Worm (Caenorhabditis elegans) whole organism, late embryonic: Measurements from ENCODE around the gene dpy-13.

ENCODE experiments used
- C08G9.2 ChIP-seq: sonication (generic microtip); optimal IDR thresholded peaks from 2 replicates; lab custom pipeline; 2016; ENCODE audit warnings: mild to moderate bottlenecking, missing genetic modification characterization, moderate library complexity, missing compliant biosample characterization
- F13H6.1 ChIP-seq: sonication (generic microtip); optimal IDR thresholded peaks from 2 replicates; lab custom pipeline; 2016; ENCODE audit warnings: missing genetic modification characterization, missing compliant biosample characterization
- K02D7.2 ChIP-seq: sonication (generic microtip); optimal IDR thresholded peaks from 2 replicates; lab custom pipeline; 2017; ENCODE audit warnings: mild to moderate bottlenecking, missing genetic modification characterization, missing compliant biosample characterization
- T23F11.4 ChIP-seq: fragments of 200-800 bp; sonication (Bioruptor generic); optimal IDR thresholded peaks from 2 replicates; lab custom pipeline; 2018; ENCODE audit warnings: mild to moderate bottlenecking, missing genetic modification characterization, missing compliant biosample characterization
- Y22D7AL.16 ChIP-seq: sonication (generic microtip); optimal IDR thresholded peaks from 2 replicates; lab custom pipeline; 2016; ENCODE audit warnings: missing genetic modification characterization, missing compliant biosample characterization
- ama-1 ChIP-seq: fragments of 150-350 bp; optimal IDR thresholded peaks from 2 replicates; lab custom pipeline; 2014
- ceh-14 ChIP-seq: sonication (generic microtip); optimal IDR thresholded peaks from 2 replicates; lab custom pipeline; 2016; ENCODE audit warnings: missing genotype, missing genetic modification characterization, missing compliant biosample characterization
- ceh-18 ChIP-seq: sonication (generic microtip); optimal IDR thresholded peaks from 2 replicates; lab custom pipeline; 2016; ENCODE audit warnings: missing genetic modification characterization, missing compliant biosample characterization
- ceh-22 ChIP-seq: sonication (generic microtip); optimal IDR thresholded peaks from 2 replicates; lab custom pipeline; 2017; ENCODE audit warnings: missing biosample characterization, missing genetic modification characterization
- ceh-9 ChIP-seq: sonication (generic microtip); optimal IDR thresholded peaks from 2 replicates; lab custom pipeline; 2016; ENCODE audit warnings: mild to moderate bottlenecking, missing genetic modification characterization, inconsistent platforms, missing compliant biosample characterization
- che-1 ChIP-seq: sonication (generic microtip); optimal IDR thresholded peaks from 2 replicates; lab custom pipeline; 2016; ENCODE audit warnings: mild to moderate bottlenecking, missing genetic modification characterization, missing compliant biosample characterization
- dmd-4 ChIP-seq: sonication (generic microtip); optimal IDR thresholded peaks from 2 replicates; lab custom pipeline; 2016; ENCODE audit warnings: borderline replicate concordance, missing genetic modification characterization, missing compliant biosample characterization
- dve-1 ChIP-seq: sonication (generic microtip); optimal IDR thresholded peaks from 2 replicates; lab custom pipeline; 2017; ENCODE audit warnings: antibody characterized with exemption, mild to moderate bottlenecking, missing genetic modification characterization, missing compliant biosample characterization
- eyg-1 ChIP-seq: sonication (generic microtip); optimal IDR thresholded peaks from 2 replicates; lab custom pipeline; 2016; ENCODE audit warnings: missing genotype, missing genetic modification characterization, missing compliant biosample characterization
- fkh-10 ChIP-seq: fragments of 150-350 bp; optimal IDR thresholded peaks from 2 replicates; lab custom pipeline; 2014; ENCODE audit warnings: missing biosample characterization, missing genetic modification reagents, missing genetic modification characterization
- gmeb-2 ChIP-seq: sonication (generic microtip); optimal IDR thresholded peaks from 2 replicates; lab custom pipeline; 2016; ENCODE audit warnings: missing genetic modification characterization, inconsistent platforms, missing compliant biosample characterization
- hlh-13 ChIP-seq: fragments of 200-800 bp; sonication (Bioruptor generic); optimal IDR thresholded peaks from 2 replicates; lab custom pipeline; 2018; ENCODE audit warnings: mild to moderate bottlenecking, missing genetic modification characterization, missing compliant biosample characterization
- hlh-30 ChIP-seq: sonication (generic microtip); optimal IDR thresholded peaks from 2 replicates; lab custom pipeline; 2017; ENCODE audit warnings: antibody characterized with exemption, missing genetic modification characterization, missing compliant biosample characterization; ENCODE audit not compliant: insufficient read depth
- hlh-6 ChIP-seq: sonication (generic microtip); optimal IDR thresholded peaks from 2 replicates; lab custom pipeline; 2016; ENCODE audit warnings: missing genotype, missing genetic modification characterization, missing compliant biosample characterization
- lim-6 ChIP-seq: sonication (generic microtip); optimal IDR thresholded peaks from 2 replicates; lab custom pipeline; 2016; ENCODE audit warnings: missing genetic modification characterization, missing compliant biosample characterization
- lin-11 ChIP-seq: fragments of 200-800 bp; sonication (Bioruptor generic); optimal IDR thresholded peaks from 2 replicates; lab custom pipeline; 2018; ENCODE audit warnings: mild to moderate bottlenecking, missing genetic modification characterization, missing compliant biosample characterization
- madf-2 ChIP-seq: sonication (generic microtip); optimal IDR thresholded peaks from 2 replicates; lab custom pipeline; 2017; ENCODE audit warnings: missing genetic modification characterization, missing compliant biosample characterization
- mec-3 ChIP-seq: sonication (generic microtip); optimal IDR thresholded peaks from 2 replicates; lab custom pipeline; 2016; ENCODE audit warnings: borderline replicate concordance, missing genetic modification characterization, missing compliant biosample characterization
- nfya-1 ChIP-seq: sonication (generic microtip); optimal IDR thresholded peaks from 2 replicates; lab custom pipeline; 2017; ENCODE audit warnings: missing genetic modification characterization, mild to moderate bottlenecking, missing compliant biosample characterization, antibody characterized with exemption, moderate library complexity
- nhr-11 ChIP-seq: fragments of 150-350 bp; optimal IDR thresholded peaks from 2 replicates; lab custom pipeline; 2014; ENCODE audit warnings: missing biosample characterization, missing genetic modification characterization
- npax-4 ChIP-seq: sonication (generic microtip); optimal IDR thresholded peaks from 2 replicates; lab custom pipeline; 2016; ENCODE audit warnings: missing genetic modification characterization, missing compliant biosample characterization
- odd-2 ChIP-seq: sonication (generic microtip); optimal IDR thresholded peaks from 2 replicates; lab custom pipeline; 2017; ENCODE audit warnings: antibody characterized with exemption, mild to moderate bottlenecking, missing genetic modification characterization, missing compliant biosample characterization
- pax-1 ChIP-seq: fragments of 150-350 bp; optimal IDR thresholded peaks from 2 replicates; lab custom pipeline; 2014; ENCODE audit warnings: missing biosample characterization, missing genetic modification characterization
- pha-2 ChIP-seq: sonication (generic microtip); optimal IDR thresholded peaks from 2 replicates; lab custom pipeline; 2017; ENCODE audit warnings: mild to moderate bottlenecking, missing genetic modification characterization, missing compliant biosample characterization
- pros-1 ChIP-seq: fragments of 150-350 bp; optimal IDR thresholded peaks from 2 replicates; lab custom pipeline; 2014; ENCODE audit warnings: missing biosample characterization, missing genetic modification reagents, missing genetic modification characterization
- sdc-2 ChIP-seq: sonication (generic microtip); optimal IDR thresholded peaks from 2 replicates; lab custom pipeline; 2016; ENCODE audit warnings: missing genotype, missing genetic modification characterization, missing compliant biosample characterization
- sox-2 ChIP-seq: fragments of 200-800 bp; sonication (Bioruptor generic); IDR thresholded peaks from 2 replicates; pipeline ENCODE4 v1.3.6; 2022; ENCODE audit warnings: missing genetic modification reagents, missing genetic modification characterization, missing compliant biosample characterization
- sox-4 ChIP-seq: sonication (generic microtip); optimal IDR thresholded peaks from 2 replicates; lab custom pipeline; 2017; ENCODE audit warnings: mild to moderate bottlenecking, missing genetic modification characterization, inconsistent platforms, missing compliant biosample characterization
- ttx-3 ChIP-seq: sonication (generic microtip); optimal IDR thresholded peaks from 2 replicates; lab custom pipeline; 2016; ENCODE audit warnings: missing genetic modification reagents, missing genetic modification characterization, missing compliant biosample characterization
- unc-3 ChIP-seq, 2 experiments: fragments of 200-800 bp in 1 of 2; sonication (Bioruptor generic) in 1 of 2; sonication (generic microtip) in 1 of 2; conservative IDR thresholded peaks in 1 of 2; optimal IDR thresholded peaks in 1 of 2; 2 replicates each; pipeline versions ENCODE4 v1.3.6 to Lab custom; 2016 to 2022; ENCODE audit warnings: missing compliant biosample characterization in 2 of 2, missing genetic modification characterization in 2 of 2, missing genetic modification reagents in 1 of 2
- unc-42 ChIP-seq: sonication (generic microtip); optimal IDR thresholded peaks from 2 replicates; lab custom pipeline; 2016; ENCODE audit warnings: missing genotype, missing genetic modification characterization, missing compliant biosample characterization

dpy-13 gene

ce11 chrIV:4236671-4237070 is 1.3 kb downstream of the dpy-13 start:
- no peak for TF ChIP-seq npax-4 (tag; lab: Kevin White, UChicago)
- TF ChIP-seq unc-3 (GFP tag; conservative IDR thresholded peaks at IDR 0.05; lab: Robert Waterston, UW), result no peak
- no peak for TF ChIP-seq unc-3 (tag; optimal IDR thresholded peaks at IDR 0.05; lab: Kevin White, UChicago)
- no peak for TF ChIP-seq fkh-10 (GFP tag; lab: Kevin White, UChicago)
- no peak for TF ChIP-seq T23F11.4
- no peak for TF ChIP-seq odd-2 (tag; lab: Kevin White, UChicago)
- TF ChIP-seq K02D7.2 (tag; lab: Kevin White, UChicago), result no peak
- TF ChIP-seq sdc-2 (tag; lab: Kevin White, UChicago), result no peak
- TF ChIP-seq ceh-22 (tag; lab: Kevin White, UChicago), result no peak
- no peak for TF ChIP-seq gmeb-2 (tag; lab: Kevin White, UChicago)
- TF ChIP-seq nhr-11, result no peak
- TF ChIP-seq dve-1 (tag; lab: Kevin White, UChicago), result no peak
- TF ChIP-seq madf-2 (tag; lab: Kevin White, UChicago), result no peak
- no peak for TF ChIP-seq ama-1 (lab: Kevin White, UChicago)
- no peak for TF ChIP-seq lin-11
- no peak for TF ChIP-seq mec-3 (tag; lab: Kevin White, UChicago)
- TF ChIP-seq eyg-1 (tag; lab: Kevin White, UChicago), result no peak
- TF ChIP-seq sox-4 (tag; lab: Kevin White, UChicago), result no peak
- TF ChIP-seq lim-6 (tag; lab: Kevin White, UChicago), result no peak

ce11 chrIV:4243830-4244406 is 8.5 kb downstream of the dpy-13 start:
- no peak for TF ChIP-seq pha-2 (tag; lab: Kevin White, UChicago)
- TF ChIP-seq sdc-2 (tag; lab: Kevin White, UChicago), result peak; percentile 20
- peak; percentile 18 for TF ChIP-seq hlh-6
- TF ChIP-seq dmd-4 (tag; lab: Kevin White, UChicago), result peak; percentile 95

- TF ChIP-seq pros-1 (tag; lab: Kevin White, UChicago) (no peak), hlh-13 (no peak), pax-1 (tag; lab: Kevin White, UChicago) (no peak), hlh-30 (tag; lab: Kevin White, UChicago) (no peak), che-1 (tag; lab: Kevin White, UChicago) (no peak), ceh-14 (tag; lab: Kevin White, UChicago) (no peak), C08G9.2 (tag; lab: Kevin White, UChicago) (no peak), F13H6.1 (tag; lab: Kevin White, UChicago) (no peak), gmeb-2 (tag; lab: Kevin White, UChicago) (no peak), Y22D7AL.16 (tag; lab: Kevin White, UChicago) (no peak), ceh-18 (no peak), ceh-9 (no peak)
These were observed 9.1 kb downstream of the dpy-13 start, which contains the start of gene col-34 for ce11 chrIV:4244510-4244909. col-34 (minus strand) TSS chrIV:4244610.

- TF ChIP-seq ttx-3 (tag; lab: Kevin White, UChicago) (no peak), sox-2 (no peak), npax-4 (tag; lab: Kevin White, UChicago) (no peak), lim-6 (tag; lab: Kevin White, UChicago) (no peak)
These were observed 11.1 kb downstream of the dpy-13 start, which contains the start of gene ttr-20 for ce11 chrIV:4246493-4246892. ttr-20 (plus strand) TSS chrIV:4246793.

- TF ChIP-seq unc-42 (tag; lab: Kevin White, UChicago) (peak; percentile 22), nfya-1 (tag; lab: Kevin White, UChicago) (no peak)
These were observed 11.9 kb downstream of the dpy-13 start for ce11 chrIV:4247334-4247733.
